Fruit fly (Drosophila melanogaster) whole organism, embryonic: ENCODE results near the gene pall.

Source experiments
- ATbp ChIP-seq: fragments of 200-800 bp; sonication (Bioruptor generic); optimal IDR thresholded peaks from 2 replicates; lab custom pipeline; 2017; ENCODE audit warnings: missing biosample characterization, mild to moderate bottlenecking, missing genetic modification characterization, missing genetic modification reagents
- Atf3 ChIP-seq: fragments of 200-800 bp; sonication (Bioruptor generic); optimal IDR thresholded peaks from 3 replicates; lab custom pipeline; 2016; ENCODE audit warnings: missing biosample characterization, missing genetic modification characterization
- Bgb ChIP-seq: fragments of 200-800 bp; sonication (Bioruptor generic); IDR thresholded peaks from 2 replicates; pipeline ENCODE4 v1.3.6; 2022; ENCODE audit warnings: missing biosample characterization, missing genetic modification characterization; ENCODE audit not compliant: partially characterized antibody
- BtbVII ChIP-seq: fragments of 200-800 bp; sonication (Bioruptor generic); optimal IDR thresholded peaks from 3 replicates; lab custom pipeline; 2017; ENCODE audit warnings: missing biosample characterization, mild to moderate bottlenecking, missing genetic modification characterization
- CG10209 ChIP-seq: fragments of 200-800 bp; sonication (Bioruptor generic); optimal IDR thresholded peaks from 3 replicates; lab custom pipeline; 2017; ENCODE audit warnings: missing biosample characterization, mild to moderate bottlenecking, missing genetic modification characterization, missing genetic modification reagents
- CG1024 ChIP-seq: fragments of 200-800 bp; sonication (Bioruptor generic); IDR thresholded peaks from 2 replicates; pipeline ENCODE4 v1.3.6; 2022; ENCODE audit warnings: missing biosample characterization, missing genetic modification characterization
- CG11398 ChIP-seq: fragments of 200-800 bp; sonication (Bioruptor generic); optimal IDR thresholded peaks from 2 replicates; lab custom pipeline; 2016; ENCODE audit warnings: missing biosample characterization, missing genetic modification characterization
- CG12942 ChIP-seq: fragments of 200-800 bp; sonication (Bioruptor generic); optimal IDR thresholded peaks from 3 replicates; lab custom pipeline; 2016; ENCODE audit warnings: missing biosample characterization, missing genetic modification characterization
- CG15479 ChIP-seq: fragments of 200-800 bp; sonication (Bioruptor generic); optimal IDR thresholded peaks from 3 replicates; lab custom pipeline; 2019; ENCODE audit warnings: missing biosample characterization, mild to moderate bottlenecking, missing genetic modification characterization, moderate library complexity
- CG1602 ChIP-seq: fragments of 200-800 bp; sonication (Bioruptor generic); optimal IDR thresholded peaks from 3 replicates; lab custom pipeline; 2016; ENCODE audit warnings: missing biosample characterization, missing genetic modification characterization
- CG2116 ChIP-seq: fragments of 200-800 bp; sonication (Bioruptor generic); optimal IDR thresholded peaks from 3 replicates; lab custom pipeline; 2018; ENCODE audit warnings: missing biosample characterization, mild to moderate bottlenecking, missing genetic modification characterization
- CG2678 ChIP-seq: fragments of 200-800 bp; sonication (Bioruptor generic); optimal IDR thresholded peaks from 3 replicates; lab custom pipeline; 2019; ENCODE audit warnings: missing biosample characterization, mild to moderate bottlenecking, missing genetic modification characterization, moderate library complexity
- CG31224 ChIP-seq: fragments of 200-800 bp; sonication (Bioruptor generic); IDR thresholded peaks from 2 replicates; pipeline ENCODE4 v1.3.6; 2022; ENCODE audit warnings: missing biosample characterization, missing genetic modification characterization
- CG3163 ChIP-seq: fragments of 200-800 bp; sonication (Bioruptor generic); optimal IDR thresholded peaks from 3 replicates; lab custom pipeline; 2016; ENCODE audit warnings: missing biosample characterization, missing genetic modification characterization
- CG32772 ChIP-seq: fragments of 200-800 bp; sonication (Bioruptor generic); IDR thresholded peaks from 2 replicates; pipeline ENCODE4 v1.3.6; 2022; ENCODE audit warnings: missing biosample characterization, missing genetic modification characterization
- CG3838 ChIP-seq: fragments of 200-800 bp; sonication (Bioruptor generic); optimal IDR thresholded peaks from 3 replicates; lab custom pipeline; 2016; ENCODE audit warnings: missing biosample characterization, missing genetic modification characterization
- CG5180 ChIP-seq: fragments of 200-800 bp; sonication (Bioruptor generic); optimal IDR thresholded peaks from 3 replicates; lab custom pipeline; 2017; ENCODE audit warnings: missing biosample characterization, missing genetic modification characterization, mild to moderate bottlenecking, moderate library complexity, missing genetic modification reagents
- CG7271 ChIP-seq: fragments of 200-800 bp; sonication (Bioruptor generic); optimal IDR thresholded peaks from 2 replicates; lab custom pipeline; 2018; ENCODE audit warnings: missing biosample characterization, mild to moderate bottlenecking, missing genetic modification characterization, moderate library complexity
- CG7357 ChIP-seq: fragments of 200-800 bp; sonication (Bioruptor generic); IDR thresholded peaks from 3 replicates; pipeline ENCODE4 v1.3.6; 2022; ENCODE audit warnings: missing biosample characterization, missing genetic modification characterization
- CG8478 ChIP-seq: fragments of >200 bp; optimal IDR thresholded peaks from 2 replicates; lab custom pipeline; 2018
- CG8944 ChIP-seq: fragments of 200-800 bp; sonication (Bioruptor generic); optimal IDR thresholded peaks from 3 replicates; lab custom pipeline; 2016; ENCODE audit warnings: missing biosample characterization, missing genetic modification characterization
- CG9437 ChIP-seq: fragments of 200-800 bp; sonication (Bioruptor generic); optimal IDR thresholded peaks from 2 replicates; lab custom pipeline; 2018; ENCODE audit warnings: missing biosample characterization, mild to moderate bottlenecking, missing genetic modification characterization
- CG9609 ChIP-seq: fragments of 200-800 bp; sonication (Bioruptor generic); optimal IDR thresholded peaks from 3 replicates; lab custom pipeline; 2016; ENCODE audit warnings: missing biosample characterization, missing genetic modification characterization
- CG9727 ChIP-seq: fragments of 200-800 bp; sonication (Bioruptor generic); optimal IDR thresholded peaks from 3 replicates; lab custom pipeline; 2017; ENCODE audit warnings: missing biosample characterization, mild to moderate bottlenecking, missing genetic modification characterization
- Dfd ChIP-seq, 2 experiments: fragments of >200 bp; optimal IDR thresholded peaks; 2 replicates each; lab custom pipeline; 2017; ENCODE audit warnings: missing biosample characterization in 2 of 2, missing genetic modification characterization in 2 of 2
- Dref ChIP-seq: fragments of 200-800 bp; sonication (Bioruptor generic); IDR thresholded peaks from 2 replicates; pipeline ENCODE4 v1.3.6; 2022; ENCODE audit warnings: missing biosample characterization, missing genetic modification characterization
- E2f1 ChIP-seq: fragments of 200-800 bp; sonication (Bioruptor generic); IDR thresholded peaks from 2 replicates; pipeline ENCODE4 v1.3.6; 2022; ENCODE audit warnings: missing biosample characterization, missing genetic modification characterization
- Ets97D ChIP-seq: fragments of 200-800 bp; sonication (Bioruptor generic); optimal IDR thresholded peaks from 3 replicates; lab custom pipeline; 2016; ENCODE audit warnings: missing biosample characterization, missing genetic modification characterization
- Gsc ChIP-seq: fragments of 200-800 bp; sonication (Bioruptor generic); IDR thresholded peaks from 2 replicates; pipeline ENCODE4 v1.3.6; 2022; ENCODE audit warnings: missing biosample characterization, missing genetic modification characterization
- Gug ChIP-seq: fragments of 200-800 bp; sonication (Bioruptor generic); IDR thresholded peaks from 4 replicates; pipeline ENCODE4 v1.3.6; 2022; ENCODE audit warnings: missing biosample characterization, missing genetic modification characterization
- HLH3B ChIP-seq: fragments of 200-800 bp; sonication (Bioruptor generic); IDR thresholded peaks from 2 replicates; pipeline ENCODE4 v1.3.6; 2022; ENCODE audit warnings: missing biosample characterization, missing genetic modification characterization
- HmgZ ChIP-seq: fragments of 200-800 bp; sonication (Bioruptor generic); optimal IDR thresholded peaks from 2 replicates; lab custom pipeline; 2018; ENCODE audit warnings: missing biosample characterization, mild to moderate bottlenecking, missing genetic modification characterization
- Jarid2 ChIP-seq: fragments of 200-800 bp; sonication (Bioruptor generic); optimal IDR thresholded peaks from 3 replicates; lab custom pipeline; 2017; ENCODE audit warnings: mild to moderate bottlenecking, missing biosample characterization, missing genetic modification reagents, missing genetic modification characterization
- Med ChIP-seq: fragments of 200-800 bp; sonication (Bioruptor generic); peaks from one replicate; lab custom pipeline; 2016; ENCODE audit warnings: missing biosample characterization, missing genetic modification characterization, mild to moderate bottlenecking, inconsistent platforms, moderate library complexity
- Opbp ChIP-seq: fragments of 200-800 bp; sonication (Bioruptor generic); IDR thresholded peaks from 3 replicates; pipeline ENCODE4 v1.3.6; 2022; ENCODE audit warnings: missing biosample characterization, missing genetic modification characterization; ENCODE audit not compliant: partially characterized antibody
- cg ChIP-seq: fragments of 200-800 bp; sonication (Bioruptor generic); optimal IDR thresholded peaks from 3 replicates; lab custom pipeline; 2019; ENCODE audit warnings: missing biosample characterization, mild to moderate bottlenecking, missing genetic modification characterization, moderate library complexity
- chn ChIP-seq: fragments of 200-800 bp; sonication (Bioruptor generic); optimal IDR thresholded peaks from 2 replicates; lab custom pipeline; 2016; ENCODE audit warnings: missing biosample characterization, missing genetic modification characterization
- ci ChIP-seq: fragments of 200-800 bp; sonication (Bioruptor generic); IDR thresholded peaks from 3 replicates; pipeline ENCODE4 v1.3.6; 2022; ENCODE audit warnings: missing biosample characterization, missing genetic modification characterization
- cwo ChIP-seq: fragments of 200-800 bp; sonication (Bioruptor generic); optimal IDR thresholded peaks from 3 replicates; lab custom pipeline; 2017; ENCODE audit warnings: missing biosample characterization, missing genetic modification characterization, mild to moderate bottlenecking, moderate library complexity, missing genetic modification reagents
- en ChIP-seq: fragments of 200-800 bp; sonication (Bioruptor generic); optimal IDR thresholded peaks from 2 replicates; lab custom pipeline; 2016; ENCODE audit warnings: missing biosample characterization, missing genetic modification characterization
- gfzf ChIP-seq: fragments of 200-800 bp; sonication (Bioruptor generic); optimal IDR thresholded peaks from 2 replicates; lab custom pipeline; 2016; ENCODE audit warnings: missing biosample characterization, mild to moderate bottlenecking, missing genetic modification characterization, moderate library complexity
- gro ChIP-seq: fragments of 200-800 bp; sonication (Bioruptor generic); optimal IDR thresholded peaks from 2 replicates; lab custom pipeline; 2016; ENCODE audit warnings: missing biosample characterization, missing genetic modification characterization
- ind ChIP-seq: fragments of 200-800 bp; sonication (Bioruptor generic); optimal IDR thresholded peaks from 3 replicates; lab custom pipeline; 2016; ENCODE audit warnings: missing biosample characterization, missing genetic modification characterization
- kah ChIP-seq: fragments of 200-800 bp; sonication (Bioruptor generic); optimal IDR thresholded peaks from 2 replicates; lab custom pipeline; 2018; ENCODE audit warnings: missing biosample characterization, mild to moderate bottlenecking, missing genetic modification characterization
- odd ChIP-seq: fragments of 200-800 bp; sonication (Bioruptor generic); optimal IDR thresholded peaks from 2 replicates; lab custom pipeline; 2017; ENCODE audit warnings: missing biosample characterization, mild to moderate bottlenecking, missing genetic modification characterization
- pb ChIP-seq: fragments of 200-800 bp; sonication (Bioruptor generic); optimal IDR thresholded peaks from 3 replicates; lab custom pipeline; 2016; ENCODE audit warnings: missing biosample characterization, missing genetic modification characterization
- phol ChIP-seq: fragments of 200-800 bp; sonication (Bioruptor generic); optimal IDR thresholded peaks from 3 replicates; lab custom pipeline; 2018; ENCODE audit warnings: missing biosample characterization, mild to moderate bottlenecking, missing genetic modification characterization, moderate library complexity
- repo ChIP-seq: fragments of 200-800 bp; sonication (Bioruptor generic); optimal IDR thresholded peaks from 2 replicates; lab custom pipeline; 2016; ENCODE audit warnings: missing biosample characterization, missing genetic modification characterization
- sima ChIP-seq: fragments of 200-800 bp; sonication (Bioruptor generic); optimal IDR thresholded peaks from 2 replicates; lab custom pipeline; 2016; ENCODE audit warnings: missing biosample characterization, missing genetic modification characterization
- tap ChIP-seq: fragments of 200-800 bp; optimal IDR thresholded peaks from 3 replicates; lab custom pipeline; 2019; ENCODE audit warnings: missing biosample characterization, mild to moderate bottlenecking, missing genetic modification characterization, moderate library complexity
- twi ChIP-seq: fragments of 200-800 bp; optimal IDR thresholded peaks from 2 replicates; lab custom pipeline; 2019; ENCODE audit warnings: missing biosample characterization, mild to moderate bottlenecking, missing genetic modification characterization, moderate library complexity

The pall gene

DNA sequence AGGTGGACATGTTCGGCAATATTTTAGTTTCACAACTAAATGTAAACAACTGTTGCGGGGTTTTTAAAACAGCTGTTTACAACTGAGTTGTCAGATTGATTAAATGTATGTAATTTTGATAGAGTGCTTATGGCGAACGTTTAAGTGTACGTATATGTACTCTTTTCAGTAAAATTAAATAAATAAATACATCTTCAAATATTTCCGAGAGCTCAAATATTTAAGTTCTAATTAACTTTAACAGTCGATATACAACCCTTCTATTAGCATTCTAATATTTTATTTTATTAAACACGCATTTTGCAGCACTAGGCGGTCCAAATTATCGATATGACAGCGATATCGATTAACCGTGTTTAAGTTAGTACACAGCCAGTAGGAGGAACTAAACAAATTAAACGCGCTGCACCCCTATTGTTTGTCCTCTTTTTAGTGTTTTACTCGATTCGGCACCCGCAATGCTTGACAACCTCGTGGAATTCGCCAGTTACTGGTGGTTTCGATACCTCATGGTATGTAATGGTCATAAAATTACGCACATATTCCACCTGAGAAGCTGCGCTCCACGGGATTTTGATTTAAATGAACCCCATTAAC is 36.0 kb downstream of the pall start, which contains the start of the genes CG3448 and ghi (continued):
- TF ChIP-seq kah (peak; percentile 32), CG12942 (GFP tag; lab: Kevin White, UChicago) (no peak), Opbp (GFP tag; lab: Robert Waterston, UW) (peak; percentile 75; the same call in 2 of the 3 replicates), CG5180 (GFP tag; lab: Kevin White, UChicago) (no peak), E2f1 (GFP tag; lab: Robert Waterston, UW) (peak; percentile 15; the same call in 1 of the 2 replicates), CG2678 (tag; lab: Kevin White, UChicago) (peak; percentile 81), cwo (peak; percentile 41), gfzf (GFP tag; lab: Kevin White, UChicago) (peak; percentile 1), CG3163 (GFP tag; lab: Kevin White, UChicago) (no peak), ind (GFP tag; lab: Kevin White, UChicago) (peak; percentile 73), repo (GFP tag; lab: Kevin White, UChicago) (no peak), odd (no peak), CG3838 (GFP tag; lab: Kevin White, UChicago) (no peak), tap (peak; percentile 45), cg (no peak), en (GFP tag; lab: Kevin White, UChicago) (no peak), BtbVII (GFP tag; lab: Kevin White, UChicago) (peak; percentile 24), pb (no peak), Jarid2 (GFP tag; lab: Kevin White, UChicago) (no peak), CG8944 (GFP tag; lab: Kevin White, UChicago) (no peak), ATbp (no peak), Ets97D (peak; percentile 63), chn (GFP tag; lab: Kevin White, UChicago) (peak; percentile 24), Dref (peak; percentile 83), CG9437 (GFP tag; lab: Kevin White, UChicago) (no peak), CG9727 (GFP tag; lab: Kevin White, UChicago) (peak; percentile 35), phol (tag; lab: Kevin White, UChicago) (peak; percentile 87), CG31224 (peak; percentile 40), CG32772 (GFP tag; lab: Robert Waterston, UW) (no peak), CG1602 (no peak), sima (GFP tag; lab: Kevin White, UChicago) (no peak), CG15479 (no peak), ci (GFP tag; lab: Robert Waterston, UW) (peak; percentile 51; the same call in 2 of the 3 replicates), Gsc (GFP tag; lab: Robert Waterston, UW) (no peak), CG8478 (lab: Kevin White, UChicago) (no peak), CG10209 (GFP tag; lab: Kevin White, UChicago) (no peak), Bgb (GFP tag; lab: Robert Waterston, UW) (peak; percentile 75), Atf3 (GFP tag; lab: Kevin White, UChicago) (no peak), CG7271 (tag; lab: Kevin White, UChicago) (peak; percentile 36), CG11398 (GFP tag; lab: Kevin White, UChicago) (no peak), Gug (peak; percentile 31; the same call in 1 of the 4 replicates), HmgZ (peak; percentile 74), CG9609 (no peak), CG2116 (GFP tag; lab: Kevin White, UChicago) (peak; percentile 94), gro (peak; percentile 41), twi (tag; lab: Kevin White, UChicago) (peak; percentile 13), CG7357 (GFP tag; lab: Robert Waterston, UW) (0 out of 3 replicates have a peak, but pooled peaks have one; percentile 28), Dfd (GFP tag; optimal IDR thresholded peaks at IDR 0.05; lab: Kevin White, UChicago) (no peak), CG1024 (GFP tag; lab: Robert Waterston, UW) (no peak), HLH3B (GFP tag; lab: Robert Waterston, UW) (no peak), Med (GFP tag; lab: Kevin White, UChicago) (peak; percentile 82)
